Worm (Caenorhabditis elegans) whole organism, L1 larva: Measurements from ENCODE around the gene F47C12.7.

ENCODE experiments used
- C04F5.9 ChIP-seq: sonication (generic microtip); optimal IDR thresholded peaks from 2 replicates; lab custom pipeline; 2016; ENCODE audit warnings: missing genetic modification characterization, missing compliant biosample characterization
- C16A3.4 ChIP-seq: fragments of 150-350 bp; optimal IDR thresholded peaks from 2 replicates; lab custom pipeline; 2014; ENCODE audit warnings: missing biosample characterization, missing genetic modification characterization
- Y116A8C.19 ChIP-seq: sonication (generic microtip); optimal IDR thresholded peaks from 2 replicates; lab custom pipeline; 2016; ENCODE audit warnings: missing compliant biosample characterization, missing genetic modification characterization, borderline replicate concordance
- alr-1 ChIP-seq: fragments of 200-800 bp; sonication (Bioruptor generic); optimal IDR thresholded peaks from 2 replicates; lab custom pipeline; 2018; ENCODE audit warnings: borderline replicate concordance, mild to moderate bottlenecking, missing genetic modification characterization, missing compliant biosample characterization
- aly-2 ChIP-seq: fragments of 150-350 bp; optimal IDR thresholded peaks from 2 replicates; lab custom pipeline; 2014; ENCODE audit warnings: missing biosample characterization, missing genetic modification characterization
- ceh-8 ChIP-seq: fragments of 200-800 bp; sonication (Bioruptor generic); optimal IDR thresholded peaks from 2 replicates; lab custom pipeline; 2018; ENCODE audit warnings: mild to moderate bottlenecking, missing genetic modification characterization, moderate library complexity, missing compliant biosample characterization
- ceh-82 ChIP-seq, 3 experiments: fragments of 150-350 bp in 1 of 3; sonication (generic microtip) in 2 of 3; optimal IDR thresholded peaks; 2 replicates each; lab custom pipeline; 2014 to 2017; ENCODE audit warnings: missing biosample characterization in 3 of 3, missing genetic modification characterization in 3 of 3
- ceh-88 ChIP-seq: fragments of 200-800 bp; sonication (Bioruptor generic); IDR thresholded peaks from 2 replicates; pipeline ENCODE4 v1.3.6; 2022; ENCODE audit warnings: missing genetic modification characterization, missing compliant biosample characterization
- ceh-90 ChIP-seq: sonication (generic microtip); optimal IDR thresholded peaks from 2 replicates; lab custom pipeline; 2016; ENCODE audit warnings: missing genetic modification characterization, missing compliant biosample characterization
- ces-1 ChIP-seq: fragments of 150-350 bp; optimal IDR thresholded peaks from 2 replicates; lab custom pipeline; 2014; ENCODE audit warnings: missing biosample characterization, missing genetic modification reagents, missing genetic modification characterization
- dpl-1 ChIP-seq, 3 experiments: fragments of 150-350 bp in 2 of 3; sonication (generic microtip) in 1 of 3; optimal IDR thresholded peaks; 2 replicates each; lab custom pipeline; 2014 to 2017; ENCODE audit warnings: missing biosample characterization in 3 of 3, missing genetic modification characterization in 3 of 3, missing genetic modification reagents in 3 of 3
- efl-1 ChIP-seq, 4 experiments: fragments of 150-350 bp; optimal IDR thresholded peaks in 3 of 4; peaks in 1 of 4; 1 replicate in 1 of 4; 2 replicates in 3 of 4; lab custom pipeline; 2014; ENCODE audit warnings: missing biosample characterization in 2 of 4, missing genetic modification characterization in 2 of 4, missing genetic modification reagents in 2 of 4
- egl-27 ChIP-seq, 2 experiments: fragments of 150-350 bp in 1 of 2; sonication (generic microtip); optimal IDR thresholded peaks; 3 replicates each; lab custom pipeline; 2017 to 2018; ENCODE audit warnings: missing biosample characterization in 2 of 2, missing genetic modification characterization in 2 of 2, missing genetic modification reagents in 2 of 2
- elt-2 ChIP-seq: sonication (generic microtip); optimal IDR thresholded peaks from 2 replicates; lab custom pipeline; 2016; ENCODE audit warnings: missing genetic modification characterization, mild to moderate bottlenecking, inconsistent platforms, missing compliant biosample characterization, missing genetic modification reagents
- elt-3 ChIP-seq, 6 experiments: fragments of 150-350 bp in 1 of 6; sonication (generic microtip); optimal IDR thresholded peaks; 2 replicates each; lab custom pipeline; 2017 to 2018; ENCODE audit warnings: missing biosample characterization in 6 of 6, missing genetic modification characterization in 6 of 6, inconsistent platforms in 1 of 6
- grh-1 ChIP-seq: fragments of 200-800 bp; sonication (Bioruptor generic); IDR thresholded peaks from 2 replicates; pipeline ENCODE4 v1.3.6; 2022; ENCODE audit warnings: missing genetic modification reagents, missing genetic modification characterization, missing compliant biosample characterization
- hlh-4 ChIP-seq: sonication (generic microtip); optimal IDR thresholded peaks from 2 replicates; lab custom pipeline; 2016; ENCODE audit warnings: mild to moderate bottlenecking, missing genetic modification characterization, missing compliant biosample characterization
- irx-1 ChIP-seq: sonication (generic microtip); optimal IDR thresholded peaks from 2 replicates; lab custom pipeline; 2016; ENCODE audit warnings: missing genetic modification characterization, missing compliant biosample characterization
- jun-1 ChIP-seq: fragments of 150-350 bp; optimal IDR thresholded peaks from 2 replicates; lab custom pipeline; 2014; ENCODE audit warnings: missing biosample characterization, missing genetic modification reagents, missing genetic modification characterization
- lin-13 ChIP-seq: fragments of 150-350 bp; optimal IDR thresholded peaks from 2 replicates; lab custom pipeline; 2014; ENCODE audit warnings: missing biosample characterization, missing genetic modification reagents, missing genetic modification characterization
- lin-14 ChIP-seq: fragments of 200-800 bp; sonication (Bioruptor generic); optimal IDR thresholded peaks from 2 replicates; lab custom pipeline; 2018; ENCODE audit warnings: mild to moderate bottlenecking, missing genetic modification characterization, moderate library complexity, missing compliant biosample characterization
- lin-35 ChIP-seq, 2 experiments: fragments of 150-350 bp; optimal IDR thresholded peaks; 2 replicates each; lab custom pipeline; 2014; ENCODE audit warnings: missing biosample characterization in 2 of 2, missing genetic modification characterization in 2 of 2, missing genetic modification reagents in 2 of 2
- lir-3 ChIP-seq: sonication (generic microtip); optimal IDR thresholded peaks from 2 replicates; lab custom pipeline; 2016; ENCODE audit warnings: mild to moderate bottlenecking, missing genetic modification characterization, moderate library complexity, missing compliant biosample characterization; ENCODE audit not compliant: poor library complexity
- lsy-2 ChIP-seq, 2 experiments: fragments of 150-350 bp; optimal IDR thresholded peaks; 2 replicates each; lab custom pipeline; 2014; ENCODE audit warnings: missing biosample characterization in 2 of 2, missing genetic modification characterization in 2 of 2
- mdl-1 ChIP-seq, 2 experiments: fragments of 150-350 bp; optimal IDR thresholded peaks; 2 replicates each; lab custom pipeline; 2014 to 2017; ENCODE audit warnings: missing biosample characterization in 2 of 2, missing genetic modification characterization in 2 of 2, inconsistent platforms in 1 of 2
- nhr-11 ChIP-seq: fragments of 150-350 bp; optimal IDR thresholded peaks from 2 replicates; lab custom pipeline; 2014; ENCODE audit warnings: missing biosample characterization, missing genetic modification characterization
- nhr-12 ChIP-seq: sonication (generic microtip); optimal IDR thresholded peaks from 2 replicates; lab custom pipeline; 2017; ENCODE audit warnings: missing biosample characterization, missing genetic modification characterization
- nhr-19 ChIP-seq: fragments of 200-800 bp; sonication (Bioruptor generic); conservative IDR thresholded peaks from 2 replicates; pipeline ENCODE4 v1.3.6; 2022; ENCODE audit warnings: missing genetic modification characterization, missing compliant biosample characterization
- nhr-237 ChIP-seq: fragments of 150-350 bp; optimal IDR thresholded peaks from 2 replicates; lab custom pipeline; 2014; ENCODE audit warnings: missing biosample characterization, missing genetic modification characterization
- nhr-47 ChIP-seq: sonication (generic microtip); optimal IDR thresholded peaks from 2 replicates; lab custom pipeline; 2016; ENCODE audit warnings: mild to moderate bottlenecking, missing genetic modification characterization, moderate library complexity, missing compliant biosample characterization
- nhr-71 ChIP-seq: sonication (generic microtip); optimal IDR thresholded peaks from 2 replicates; lab custom pipeline; 2016; ENCODE audit warnings: mild to moderate bottlenecking, missing genetic modification characterization, moderate library complexity, missing compliant biosample characterization
- nhr-76 ChIP-seq: sonication (generic microtip); optimal IDR thresholded peaks from 2 replicates; lab custom pipeline; 2017; ENCODE audit warnings: missing biosample characterization, missing genetic modification characterization
- nhr-85 ChIP-seq: sonication (generic microtip); peaks from one replicate; lab custom pipeline; 2016; ENCODE audit warnings: missing genetic modification characterization, inconsistent platforms, missing compliant biosample characterization
- nhr-90 ChIP-seq: sonication (generic microtip); optimal IDR thresholded peaks from 2 replicates; lab custom pipeline; 2016; ENCODE audit warnings: mild to moderate bottlenecking, missing genetic modification characterization, missing compliant biosample characterization; ENCODE audit not compliant: poor library complexity
- pag-3 ChIP-seq: sonication (generic microtip); optimal IDR thresholded peaks from 2 replicates; lab custom pipeline; 2017; ENCODE audit warnings: missing genetic modification characterization, mild to moderate bottlenecking, missing compliant biosample characterization, antibody characterized with exemption, borderline replicate concordance; ENCODE audit not compliant: insufficient read depth
- pax-3 ChIP-seq: fragments of 200-800 bp; sonication (Bioruptor generic); optimal IDR thresholded peaks from 2 replicates; lab custom pipeline; 2018; ENCODE audit warnings: mild to moderate bottlenecking, missing genetic modification characterization, moderate library complexity, missing compliant biosample characterization
- pqm-1 ChIP-seq: sonication (generic microtip); optimal IDR thresholded peaks from 3 replicates; lab custom pipeline; 2017; ENCODE audit warnings: missing biosample characterization, missing genetic modification characterization
- rnt-1 ChIP-seq: sonication (generic microtip); optimal IDR thresholded peaks from 2 replicates; lab custom pipeline; 2016; ENCODE audit warnings: mild to moderate bottlenecking, missing genetic modification characterization, moderate library complexity, missing compliant biosample characterization
- snpc-4 ChIP-seq: fragments of 150-350 bp; optimal IDR thresholded peaks from 2 replicates; lab custom pipeline; 2014; ENCODE audit warnings: missing biosample characterization, missing genetic modification characterization
- snu-23 ChIP-seq: sonication (generic microtip); optimal IDR thresholded peaks from 2 replicates; lab custom pipeline; 2016; ENCODE audit warnings: missing genetic modification characterization, missing compliant biosample characterization
- sptf-1 ChIP-seq: fragments of 150-350 bp; optimal IDR thresholded peaks from 2 replicates; lab custom pipeline; 2014; ENCODE audit warnings: missing biosample characterization, missing genetic modification characterization
- swsn-7 ChIP-seq: sonication (generic microtip); optimal IDR thresholded peaks from 2 replicates; lab custom pipeline; 2016; ENCODE audit warnings: missing genetic modification characterization, missing compliant biosample characterization
- tbx-2 ChIP-seq: sonication (generic microtip); optimal IDR thresholded peaks from 2 replicates; lab custom pipeline; 2016; ENCODE audit warnings: missing genetic modification characterization, missing compliant biosample characterization
- unc-130 ChIP-seq: fragments of 150-350 bp; optimal IDR thresholded peaks from 2 replicates; lab custom pipeline; 2017; ENCODE audit warnings: missing biosample characterization, missing genetic modification characterization, inconsistent platforms
- unc-86 ChIP-seq: sonication (generic microtip); optimal IDR thresholded peaks from 2 replicates; lab custom pipeline; 2016; ENCODE audit warnings: missing genetic modification characterization, missing compliant biosample characterization
- vab-15 ChIP-seq: sonication (generic microtip); optimal IDR thresholded peaks from 2 replicates; lab custom pipeline; 2017; ENCODE audit warnings: missing genotype, mild to moderate bottlenecking, missing genetic modification characterization, missing compliant biosample characterization
- xbp-1 ChIP-seq: sonication (generic microtip); optimal IDR thresholded peaks from 2 replicates; lab custom pipeline; 2016; ENCODE audit warnings: missing genetic modification characterization, missing compliant biosample characterization
- zag-1 ChIP-seq: fragments of 150-350 bp; optimal IDR thresholded peaks from 2 replicates; lab custom pipeline; 2014; ENCODE audit warnings: missing biosample characterization, missing genetic modification characterization
- ztf-11 ChIP-seq, 2 experiments: sonication (generic microtip); optimal IDR thresholded peaks; 2 replicates each; lab custom pipeline; 2016 to 2017; ENCODE audit warnings: missing genetic modification characterization in 2 of 2, missing biosample characterization in 1 of 2, missing compliant biosample characterization in 1 of 2
- ztf-4 ChIP-seq: fragments of 150-350 bp; optimal IDR thresholded peaks from 2 replicates; lab custom pipeline; 2014; ENCODE audit warnings: missing biosample characterization, missing genetic modification characterization

Gene F47C12.7

ce11 chrIV:4028177-4028576 lies 32.9 kb upstream of the F47C12.7 start (continued):
- TF ChIP-seq elt-2 (tag; lab: Kevin White, UChicago) (peak; percentile 70), efl-1 (optimal IDR thresholded peaks at IDR 0.05; lab: Kevin White, UChicago) (peak; percentile 51 to 60), efl-1 (GFP tag; optimal IDR thresholded peaks at IDR 0.05 in 1 of 2; lab: Kevin White, UChicago) (peak in 1 of 2 experiments; percentile 95), tbx-2 (peak; percentile 82), dpl-1 (GFP tag; optimal IDR thresholded peaks at IDR 0.05; lab: Kevin White, UChicago) (peak in 2 of 3 experiments; percentile 21 to 36), elt-3 (tag; optimal IDR thresholded peaks at IDR 0.05; lab: Kevin White, UChicago) (peak in 4 of 6 experiments; percentile 27 to 64 (median 37)), ces-1 (GFP tag; lab: Kevin White, UChicago) (no peak), swsn-7 (tag; lab: Kevin White, UChicago) (peak; percentile 65), aly-2 (no peak), ztf-4 (tag; lab: Kevin White, UChicago) (peak; percentile 59), pag-3 (no peak), nhr-71 (peak; percentile 86), nhr-237 (tag; lab: Kevin White, UChicago) (peak; percentile 19), C16A3.4 (tag; lab: Kevin White, UChicago) (peak; percentile 72), nhr-76 (no peak), snu-23 (GFP tag; lab: Kevin White, UChicago) (peak; percentile 84), nhr-11 (tag; lab: Kevin White, UChicago) (no peak), ceh-82 (tag; optimal IDR thresholded peaks at IDR 0.05; lab: Kevin White, UChicago) (peak; percentile 30 to 72 (median 52)), lir-3 (tag; lab: Kevin White, UChicago) (no peak), egl-27 (tag; optimal IDR thresholded peaks at IDR 0.05; lab: Kevin White, UChicago) (no peak), pax-3 (tag; lab: Kevin White, UChicago) (no peak), pqm-1 (tag; lab: Kevin White, UChicago) (no peak), unc-86 (no peak), ceh-90 (tag; lab: Kevin White, UChicago) (no peak), nhr-47 (peak; percentile 72), nhr-12 (no peak), lin-13 (GFP tag; lab: Kevin White, UChicago) (no peak), vab-15 (tag; lab: Kevin White, UChicago) (no peak), zag-1 (no peak), ceh-88 (no peak; the same call in 1 of the 2 replicates), lsy-2 (tag; optimal IDR thresholded peaks at IDR 0.05; lab: Kevin White, UChicago) (peak; percentile 13 to 66), hlh-4 (tag; lab: Kevin White, UChicago) (no peak), ztf-11 (tag; optimal IDR thresholded peaks at IDR 0.05; lab: Kevin White, UChicago) (no peak), nhr-90 (tag; lab: Kevin White, UChicago) (peak; percentile 72), Y116A8C.19 (no peak), snpc-4 (tag; lab: Kevin White, UChicago) (no peak), jun-1 (tag; lab: Kevin White, UChicago) (peak; percentile 45), irx-1 (peak; percentile 15), nhr-19 (peak; percentile 75), unc-130 (tag; lab: Kevin White, UChicago) (peak; percentile 76), xbp-1 (tag; lab: Kevin White, UChicago) (peak; percentile 53), ceh-8 (peak; percentile 37)

- TF ChIP-seq lin-14 (peak; percentile 28), mdl-1 (tag; optimal IDR thresholded peaks at IDR 0.05; lab: Kevin White, UChicago) (peak in 1 of 2 experiments; percentile 1), grh-1 (GFP tag; lab: Robert Waterston, UW) (no peak), elt-2 (tag; lab: Kevin White, UChicago) (peak; percentile 78), nhr-85 (tag; lab: Kevin White, UChicago) (peak; percentile 79), nhr-47 (peak; percentile 4), sptf-1 (tag; lab: Kevin White, UChicago) (no peak), rnt-1 (tag; lab: Kevin White, UChicago) (peak; percentile 68), C04F5.9 (tag; lab: Kevin White, UChicago) (no peak), tbx-2 (no peak), lin-35 (GFP tag; optimal IDR thresholded peaks at IDR 0.05; lab: Kevin White, UChicago) (peak in 1 of 2 experiments; percentile 27), nhr-71 (peak; percentile 53), snu-23 (GFP tag; lab: Kevin White, UChicago) (peak; percentile 12), elt-3 (tag; optimal IDR thresholded peaks at IDR 0.05; lab: Kevin White, UChicago) (no peak), alr-1 (no peak), efl-1 (optimal IDR thresholded peaks at IDR 0.05; lab: Kevin White, UChicago) (no peak), efl-1 (GFP tag; optimal IDR thresholded peaks at IDR 0.05 in 1 of 2; lab: Kevin White, UChicago) (peak in 1 of 2 experiments; percentile 11)
These were observed 32.0 kb upstream of the F47C12.7 start for ce11 chrIV:4027106-4027888.
